Fruit fly (Drosophila melanogaster): ENCODE measurements around the gene Pp2B-14D.
A peak's percentile ranks its signal among the peaks of the same experiment; 100 is the strongest.

The Pp2B-14D gene

DNA sequence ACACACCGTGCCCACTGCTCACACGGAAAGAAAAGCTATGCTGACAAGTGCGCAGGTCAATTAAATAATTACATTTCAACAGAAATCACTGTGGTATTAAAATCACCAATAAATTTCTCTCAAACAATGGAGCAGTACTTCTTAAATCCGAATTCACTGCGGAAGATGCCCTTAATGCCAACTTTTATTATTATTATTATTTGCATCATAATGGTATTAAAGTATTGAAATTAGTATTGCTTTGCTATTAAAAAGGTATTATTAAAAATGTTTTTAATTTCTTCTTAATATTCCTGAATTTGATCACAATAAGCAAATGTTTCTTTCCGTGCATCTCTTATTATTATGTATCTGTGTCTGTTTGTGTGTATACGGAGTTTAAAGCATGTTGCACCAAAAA is 20.2 kb upstream of the Pp2B-14D start (continued):
- TF ChIP-seq CG15011 (GFP tag; optimal IDR thresholded peaks at IDR 0.05), result peak; percentile 25
- TF ChIP-seq CG8359 (GFP tag; optimal IDR thresholded peaks at IDR 0.05; ENCODE audit: borderline replicate concordance), result no peak
- TF ChIP-seq NK7.1 (GFP tag; optimal IDR thresholded peaks at IDR 0.05), result no peak
- TF ChIP-seq tio (GFP tag; optimal IDR thresholded peaks at IDR 0.05), result peak; percentile 53

DNA sequence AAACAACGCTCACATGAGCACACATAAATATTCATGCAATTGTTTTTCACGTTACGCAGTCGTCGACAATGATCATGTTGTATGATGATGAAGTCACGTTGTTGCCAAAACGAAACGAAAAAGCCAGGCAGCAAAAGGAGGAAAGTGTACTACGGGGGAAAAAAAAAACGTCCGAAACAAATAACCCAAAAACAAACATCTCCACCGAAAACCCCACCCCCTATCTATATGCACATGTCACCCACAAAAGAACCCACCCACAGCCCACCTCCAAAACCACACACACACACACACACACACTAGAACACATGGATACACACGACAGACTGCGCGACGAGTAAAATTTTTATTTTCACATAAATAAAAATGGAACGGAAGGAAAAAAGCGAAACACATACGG is 15.3 kb upstream of the Pp2B-14D start:
- TF ChIP-seq hbn (GFP tag; IDR thresholded peaks at IDR 0.05; ENCODE audit: partially characterized antibody) (no peak), chm (GFP tag; IDR thresholded peaks at IDR 0.05) (no peak), Hmr (GFP tag; optimal IDR thresholded peaks at IDR 0.05) (no peak), CG10431 (GFP tag; optimal IDR thresholded peaks at IDR 0.05) (no peak), bcd (GFP tag; optimal IDR thresholded peaks at IDR 0.05) (no peak), TFAM (GFP tag; optimal IDR thresholded peaks at IDR 0.05) (no peak), CG9797 (GFP tag; optimal IDR thresholded peaks at IDR 0.05) (no peak), CG10654 (GFP tag; optimal IDR thresholded peaks at IDR 0.05) (no peak), Gug (GFP tag; IDR thresholded peaks at IDR 0.05) (no peak), Doc3 (GFP tag; IDR thresholded peaks at IDR 0.05; ENCODE audit: partially characterized antibody) (no peak), tap (tag; optimal IDR thresholded peaks at IDR 0.05) (no peak)

DNA sequence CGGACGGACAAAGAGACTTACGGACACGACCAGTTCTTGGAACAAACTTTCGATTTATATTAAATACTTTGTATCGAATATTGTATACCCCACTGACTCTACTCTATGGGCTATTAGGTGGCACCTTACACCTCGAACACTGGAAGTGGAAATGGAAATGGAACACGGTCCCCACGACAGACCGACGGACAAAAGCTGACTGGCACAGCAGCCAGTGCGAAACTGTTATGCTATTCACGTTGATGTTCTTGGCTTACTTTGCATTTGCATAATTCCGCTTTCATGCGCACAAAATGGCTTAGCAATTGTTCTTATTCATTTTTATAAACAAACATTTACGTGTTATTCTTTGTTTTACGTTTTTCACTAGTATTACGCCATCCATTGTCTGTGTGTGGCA is 14.3 kb upstream of the Pp2B-14D start:
- TF ChIP-seq CG18011 (GFP tag; optimal IDR thresholded peaks at IDR 0.05) (peak; percentile 92), CoRest (tag; optimal IDR thresholded peaks at IDR 0.05) (no peak), CG10366 (GFP tag; IDR thresholded peaks at IDR 0.05) (no peak), HLHmδ (GFP tag; optimal IDR thresholded peaks at IDR 0.05) (no peak), CG16813 (GFP tag; IDR thresholded peaks at IDR 0.05; ENCODE audit: partially characterized antibody) (no peak)

DNA sequence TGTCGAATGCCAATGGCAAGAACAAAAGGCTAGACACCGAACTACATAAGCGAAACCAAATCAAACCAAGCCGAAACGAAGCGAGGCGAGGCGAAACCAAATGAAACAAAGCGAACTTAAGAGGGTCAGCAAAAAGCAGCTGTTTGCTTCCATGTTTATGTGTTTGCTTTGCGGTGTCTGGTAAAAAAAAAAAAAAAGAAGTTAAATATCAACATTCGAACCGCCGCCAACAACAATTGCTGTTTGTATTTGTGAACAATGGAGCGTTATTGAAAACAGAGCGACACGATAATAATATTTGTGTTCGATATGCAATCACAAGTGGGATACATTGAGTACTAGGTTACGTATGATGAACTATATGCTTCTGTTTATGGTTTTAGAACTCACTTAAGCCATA is 13.8 kb upstream of the Pp2B-14D start:
- TF ChIP-seq CG12942 (GFP tag; optimal IDR thresholded peaks at IDR 0.05), result peak; percentile 5
- no peak for TF ChIP-seq Dref (GFP tag; IDR thresholded peaks at IDR 0.05)
- peak; percentile 44 for TF ChIP-seq CG2120 (GFP tag; optimal IDR thresholded peaks at IDR 0.05)
- TF ChIP-seq CG3163 (GFP tag; optimal IDR thresholded peaks at IDR 0.05), result no peak
- no peak; the same call in 2 of the 3 replicates for TF ChIP-seq dysf (GFP tag; IDR thresholded peaks at IDR 0.05)
- peak; percentile 14 for TF ChIP-seq lbe (GFP tag; optimal IDR thresholded peaks at IDR 0.05)
- TF ChIP-seq CG7556 (GFP tag; optimal IDR thresholded peaks at IDR 0.05), result peak; percentile 31
- TF ChIP-seq Dad (GFP tag; optimal IDR thresholded peaks at IDR 0.05), result no peak
- TF ChIP-seq CG17385 (GFP tag; optimal IDR thresholded peaks at IDR 0.05), result peak; percentile 25
- TF ChIP-seq sob (GFP tag; IDR thresholded peaks at IDR 0.05), result peak; percentile 61; the same call in 1 of the 2 replicates
- TF ChIP-seq caup (GFP tag; optimal IDR thresholded peaks at IDR 0.05; ENCODE audit: severe bottlenecking), result peak; percentile 57
- TF ChIP-seq BtbVII (GFP tag; optimal IDR thresholded peaks at IDR 0.05), result peak; percentile 65
- TF ChIP-seq CG4328 (GFP tag; optimal IDR thresholded peaks at IDR 0.05), result no peak
- TF ChIP-seq CG14710 (tag; optimal IDR thresholded peaks at IDR 0.05), result no peak
- peak; percentile 13 for TF ChIP-seq CG3407 (GFP tag; optimal IDR thresholded peaks at IDR 0.05)
- TF ChIP-seq unpg (GFP tag; optimal IDR thresholded peaks at IDR 0.05), result peak; percentile 25
- TF ChIP-seq CG2875 (GFP tag; optimal IDR thresholded peaks at IDR 0.05), result peak; percentile 9
- no peak for TF ChIP-seq CG4404 (GFP tag; IDR thresholded peaks at IDR 0.05)
- peak; percentile 85 for TF ChIP-seq Med (GFP tag)
- peak; percentile 73 for TF ChIP-seq Hmr (GFP tag; optimal IDR thresholded peaks at IDR 0.05)
- TF ChIP-seq pnt (GFP tag; optimal IDR thresholded peaks at IDR 0.05), result peak; percentile 11
- TF ChIP-seq ttk (GFP tag; IDR thresholded peaks at IDR 0.05), result no peak
- peak; percentile 30 for TF ChIP-seq nau (GFP tag; optimal IDR thresholded peaks at IDR 0.05)
- TF ChIP-seq CG15269 (tag; optimal IDR thresholded peaks at IDR 0.05), result peak; percentile 49
- TF ChIP-seq CG33557 (GFP tag; optimal IDR thresholded peaks at IDR 0.05), result peak; percentile 39
- no peak for TF ChIP-seq NC2α (GFP tag; optimal IDR thresholded peaks at IDR 0.05)
- peak; percentile 64 for TF ChIP-seq CG18599 (GFP tag; optimal IDR thresholded peaks at IDR 0.05)

Data from whole organism, embryonic.